Worm (Caenorhabditis elegans): ENCODE data around the gene C27D6.12.

The C27D6.12 gene

DNA sequence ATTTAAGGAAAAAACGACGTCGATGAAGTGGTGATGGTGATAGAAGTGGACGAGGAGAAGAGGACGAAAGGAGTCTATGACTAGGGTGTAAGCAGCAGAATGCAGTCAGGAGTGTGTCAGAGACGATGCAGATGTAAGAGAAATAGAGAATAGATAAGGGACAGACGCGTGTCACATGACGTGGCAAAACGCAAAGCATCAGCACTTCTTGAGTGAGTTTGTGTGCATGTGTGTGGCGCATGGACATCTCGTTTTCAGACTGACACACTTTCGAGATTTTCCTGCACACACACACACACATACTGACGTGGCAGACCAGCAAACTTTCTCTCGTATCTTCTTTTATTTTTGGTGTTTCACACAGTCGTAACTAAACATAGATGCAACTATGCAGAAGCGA, 4.6 kb upstream of the C27D6.12 start (continued):
- TF ChIP-seq lim-7 (GFP tag; IDR thresholded peaks at IDR 0.05), result no peak
- TF ChIP-seq jun-1 (tag; optimal IDR thresholded peaks at IDR 0.05), result peak; percentile 17
- peak; percentile 49 for TF ChIP-seq nhr-25 (tag; optimal IDR thresholded peaks at IDR 0.05; ENCODE audit: borderline replicate concordance, insufficient read depth)
- TF ChIP-seq ctbp-1 (GFP tag; IDR thresholded peaks at IDR 0.05), result peak; percentile 15; the same call in 1 of the 2 replicates
- TF ChIP-seq F37D6.2 (tag; optimal IDR thresholded peaks at IDR 0.05), result peak; percentile 2
- peak; percentile 98 for TF ChIP-seq hlh-30 (tag; optimal IDR thresholded peaks at IDR 0.05; ENCODE audit: insufficient read depth)
- peak; percentile 57; the same call in 1 of the 2 replicates for TF ChIP-seq nhr-42 (GFP tag; IDR thresholded peaks at IDR 0.05)
- no peak for TF ChIP-seq dmd-8 (GFP tag; IDR thresholded peaks at IDR 0.05)
- TF ChIP-seq egl-43 (GFP tag; IDR thresholded peaks at IDR 0.05), result peak; percentile 61; the same call in 1 of the 2 replicates
- TF ChIP-seq php-3 (GFP tag; IDR thresholded peaks at IDR 0.05), result peak; percentile 27; the same call in 1 of the 2 replicates
- TF ChIP-seq ceh-82 (tag; optimal IDR thresholded peaks at IDR 0.05), result no peak

DNA sequence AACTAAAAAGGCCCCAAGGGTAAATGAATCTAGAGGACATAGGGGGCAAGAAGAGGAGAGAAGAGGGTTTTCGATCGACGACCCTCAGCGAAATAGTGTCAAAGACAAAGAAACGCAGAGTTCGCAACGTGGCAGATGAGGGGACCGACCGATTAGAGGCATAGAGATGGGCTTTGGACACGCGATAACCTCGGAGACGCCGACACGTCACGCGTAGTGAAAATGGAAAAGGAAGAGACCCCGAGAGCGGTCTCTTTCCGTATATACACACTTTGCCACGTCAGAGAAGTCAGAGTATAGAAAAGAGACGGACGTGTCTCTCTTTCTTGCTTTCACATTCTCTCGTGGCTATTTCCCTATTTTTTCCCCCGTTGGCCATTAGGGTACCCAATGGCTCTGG, 3.7 kb upstream of the C27D6.12 start:
- TF ChIP-seq mdt-29 (GFP tag; IDR thresholded peaks at IDR 0.05) (no peak), dpl-1 (GFP tag; optimal IDR thresholded peaks at IDR 0.05) (peak; percentile 31), zfp-2 (tag; optimal IDR thresholded peaks at IDR 0.05) (peak; percentile 19), nhr-10 (tag; optimal IDR thresholded peaks at IDR 0.05) (no peak), aha-1 (tag) (peak; percentile 98), lin-38 (GFP tag; IDR thresholded peaks at IDR 0.05) (peak; percentile 48), ces-1 (GFP tag; optimal IDR thresholded peaks at IDR 0.05) (peak; percentile 60), attf-4 (tag; optimal IDR thresholded peaks at IDR 0.05) (no peak), nhr-6 (tag; optimal IDR thresholded peaks at IDR 0.05) (no peak), hlh-30 (tag; optimal IDR thresholded peaks at IDR 0.05; ENCODE audit: insufficient read depth) (peak; percentile 94), aly-2 (tag; optimal IDR thresholded peaks at IDR 0.05) (no peak), spr-1 (tag; optimal IDR thresholded peaks at IDR 0.05) (peak; percentile 45), ceh-82 (tag; optimal IDR thresholded peaks at IDR 0.05) (no peak), nhr-28 (tag; optimal IDR thresholded peaks at IDR 0.05) (peak; percentile 46), fos-1 (tag; optimal IDR thresholded peaks at IDR 0.05) (no peak), rbr-2 (tag; optimal IDR thresholded peaks at IDR 0.05) (peak; percentile 79), unc-39 (tag; optimal IDR thresholded peaks at IDR 0.05) (no peak), ceh-62 (tag; optimal IDR thresholded peaks at IDR 0.05) (no peak), mxl-2 (GFP tag; conservative IDR thresholded peaks at IDR 0.05) (no peak), hif-1 (tag; optimal IDR thresholded peaks at IDR 0.05) (peak in 1 of 2 experiments; percentile 58), lin-15B (tag; optimal IDR thresholded peaks at IDR 0.05) (no peak), unc-62 (GFP tag; optimal IDR thresholded peaks at IDR 0.05 in 1 of 2) (peak in 1 of 2 experiments; percentile 48), unc-62 (tag; optimal IDR thresholded peaks at IDR 0.05) (no peak), nhr-76 (tag; optimal IDR thresholded peaks at IDR 0.05) (no peak), tra-1 (GFP tag; IDR thresholded peaks at IDR 0.05) (peak; percentile 45), T20F7.1 (GFP tag; optimal IDR thresholded peaks at IDR 0.05) (peak; percentile 7), lin-39 (tag; optimal IDR thresholded peaks at IDR 0.05) (no peak), fkh-10 (GFP tag; optimal IDR thresholded peaks at IDR 0.05) (peak; percentile 55), ctbp-1 (GFP tag; IDR thresholded peaks at IDR 0.05) (peak; percentile 88), spr-3 (GFP tag; optimal IDR thresholded peaks at IDR 0.05) (no peak), nhr-237 (tag; optimal IDR thresholded peaks at IDR 0.05) (no peak), sdz-12 (GFP tag; optimal IDR thresholded peaks at IDR 0.05) (no peak), lin-29 (GFP tag; IDR thresholded peaks at IDR 0.05) (no peak), zfp-3 (GFP tag; conservative IDR thresholded peaks at IDR 0.05) (0 out of 2 replicates have a peak, but pooled peaks have one; percentile 47), egl-43 (GFP tag; IDR thresholded peaks at IDR 0.05) (peak; percentile 78), gei-8 (GFP tag; optimal IDR thresholded peaks at IDR 0.05) (no peak), nhr-41 (GFP tag; IDR thresholded peaks at IDR 0.05) (no peak), F26F4.8 (GFP tag; conservative IDR thresholded peaks at IDR 0.05) (no peak), F37D6.2 (tag; optimal IDR thresholded peaks at IDR 0.05) (peak; percentile 75), zip-2 (tag; optimal IDR thresholded peaks at IDR 0.05) (no peak), lin-1 (GFP tag; IDR thresholded peaks at IDR 0.05) (no peak), ceh-44 (GFP tag; IDR thresholded peaks at IDR 0.05) (0 out of 2 replicates have a peak, but pooled peaks have one; percentile 19), nhr-25 (tag; optimal IDR thresholded peaks at IDR 0.05; ENCODE audit: borderline replicate concordance, insufficient read depth) (peak; percentile 70), ztf-11 (tag; optimal IDR thresholded peaks at IDR 0.05) (no peak), nhr-111 (GFP tag; optimal IDR thresholded peaks at IDR 0.05) (no peak)

Data from whole organism, L4 larva.